Fruit fly (Drosophila melanogaster) whole organism, adult: ENCODE results near the gene Pus10.

Source experiments
- CG11617 ChIP-seq: fragments of 200-800 bp; sonication (Bioruptor generic); optimal IDR thresholded peaks from 2 replicates; lab custom pipeline; 2017; ENCODE audit warnings: mild to moderate bottlenecking, missing biosample characterization, missing genetic modification reagents, missing genetic modification characterization
- CG12768 ChIP-seq: fragments of 200-800 bp; sonication (Bioruptor generic); optimal IDR thresholded peaks from 2 replicates; lab custom pipeline; 2017; ENCODE audit warnings: missing biosample characterization, missing genetic modification characterization, mild to moderate bottlenecking, moderate library complexity, missing genetic modification reagents
- CG14711 ChIP-seq: fragments of 200-800 bp; sonication (Bioruptor generic); optimal IDR thresholded peaks from 2 replicates; lab custom pipeline; 2018; ENCODE audit warnings: missing biosample characterization, mild to moderate bottlenecking, missing genetic modification characterization, moderate library complexity
- CG1620 ChIP-seq: fragments of 200-800 bp; sonication (Bioruptor generic); optimal IDR thresholded peaks from 2 replicates; lab custom pipeline; 2016; ENCODE audit warnings: missing biosample characterization, missing genetic modification characterization
- CG33017 ChIP-seq: fragments of 200-800 bp; sonication (Bioruptor generic); optimal IDR thresholded peaks from 2 replicates; lab custom pipeline; 2018; ENCODE audit warnings: missing biosample characterization, mild to moderate bottlenecking, missing genetic modification characterization, moderate library complexity
- CG5204 ChIP-seq: fragments of 200-800 bp; sonication (Bioruptor generic); optimal IDR thresholded peaks from 2 replicates; lab custom pipeline; 2016; ENCODE audit warnings: missing biosample characterization, missing genetic modification characterization
- CG7045 ChIP-seq: fragments of 200-800 bp; sonication (Bioruptor generic); optimal IDR thresholded peaks from 2 replicates; lab custom pipeline; 2017; ENCODE audit warnings: missing biosample characterization, mild to moderate bottlenecking, missing genetic modification characterization
- CG7101 ChIP-seq: fragments of 200-800 bp; sonication (Bioruptor generic); optimal IDR thresholded peaks from 2 replicates; lab custom pipeline; 2018; ENCODE audit warnings: missing biosample characterization, mild to moderate bottlenecking, missing genetic modification characterization, moderate library complexity
- Clk ChIP-seq: fragments of 200-800 bp; sonication (Bioruptor generic); optimal IDR thresholded peaks from 2 replicates; lab custom pipeline; 2017; ENCODE audit warnings: missing biosample characterization, missing genetic modification characterization
- Crg-1 ChIP-seq: fragments of 200-800 bp; sonication (Bioruptor generic); optimal IDR thresholded peaks from 2 replicates; lab custom pipeline; 2016; ENCODE audit warnings: missing biosample characterization, missing genetic modification characterization
- Hr96 ChIP-seq: fragments of 200-800 bp; sonication (Bioruptor generic); optimal IDR thresholded peaks from 2 replicates; lab custom pipeline; 2016; ENCODE audit warnings: missing biosample characterization, missing genetic modification characterization
- Mnt ChIP-seq: fragments of 200-800 bp; sonication (Bioruptor generic); optimal IDR thresholded peaks from 2 replicates; lab custom pipeline; 2016; ENCODE audit warnings: missing biosample characterization, mild to moderate bottlenecking, missing genetic modification characterization
- bab1 ChIP-seq: fragments of 200-800 bp; sonication (Bioruptor generic); optimal IDR thresholded peaks from 3 replicates; lab custom pipeline; 2019; ENCODE audit warnings: missing biosample characterization, mild to moderate bottlenecking, missing genetic modification characterization, moderate library complexity
- cic ChIP-seq: fragments of 200-800 bp; sonication (Bioruptor generic); optimal IDR thresholded peaks from 2 replicates; lab custom pipeline; 2017; ENCODE audit warnings: missing biosample characterization, mild to moderate bottlenecking, missing genetic modification characterization, moderate library complexity
- cnc ChIP-seq, 2 experiments: fragments of >200 bp; optimal IDR thresholded peaks; 2 replicates each; lab custom pipeline; 2017
- kay ChIP-seq: fragments of 200-800 bp; sonication (Bioruptor generic); peaks from one replicate; lab custom pipeline; 2016; ENCODE audit warnings: missing biosample characterization, missing genetic modification characterization, borderline replicate concordance
- ovo ChIP-seq: fragments of 200-800 bp; sonication (Bioruptor generic); optimal IDR thresholded peaks from 2 replicates; lab custom pipeline; 2016; ENCODE audit warnings: missing biosample characterization, missing genetic modification characterization
- pad ChIP-seq: fragments of 200-800 bp; sonication (Bioruptor generic); optimal IDR thresholded peaks from 3 replicates; lab custom pipeline; 2017; ENCODE audit warnings: missing biosample characterization, missing genetic modification characterization, mild to moderate bottlenecking, moderate library complexity, missing genetic modification reagents
- tj ChIP-seq: fragments of 200-800 bp; sonication (Bioruptor generic); optimal IDR thresholded peaks from 3 replicates; lab custom pipeline; 2017; ENCODE audit warnings: missing biosample characterization, mild to moderate bottlenecking, missing genetic modification characterization, moderate library complexity
- toe ChIP-seq: fragments of 200-800 bp; sonication (Bioruptor generic); optimal IDR thresholded peaks from 2 replicates; lab custom pipeline; 2016; ENCODE audit warnings: missing biosample characterization, missing genetic modification characterization

The Pus10 gene

dm6 chr2L:128977-129941, 25.8 kb downstream of the Pus10 start:
- peak; percentile 88 for TF ChIP-seq kay (GFP tag; lab: Kevin White, UChicago)
- peak; percentile 62 for TF ChIP-seq CG1620 (GFP tag; lab: Kevin White, UChicago)
- TF ChIP-seq cic (GFP tag; lab: Kevin White, UChicago), result peak; percentile 94
- peak; percentile 6 for TF ChIP-seq CG7045 (GFP tag; lab: Kevin White, UChicago)
- TF ChIP-seq CG33017 (tag; lab: Kevin White, UChicago), result peak; percentile 81
- peak; percentile 76 for TF ChIP-seq CG7101 (tag; lab: Kevin White, UChicago)
- peak; percentile 93 for TF ChIP-seq Mnt (GFP tag; lab: Kevin White, UChicago)
- peak; percentile 93 for TF ChIP-seq tj (GFP tag; lab: Kevin White, UChicago)
- peak; percentile 95 for TF ChIP-seq CG12768 (GFP tag; lab: Kevin White, UChicago)
- TF ChIP-seq Clk, result no peak
- no peak for TF ChIP-seq CG5204
- peak; percentile 67 for TF ChIP-seq CG14711
- TF ChIP-seq Hr96 (GFP tag; lab: Kevin White, UChicago), result peak; percentile 84
- peak; percentile 82 for TF ChIP-seq bab1 (GFP tag; lab: Kevin White, UChicago)
- peak; percentile 51 for TF ChIP-seq CG11617 (GFP tag; lab: Kevin White, UChicago)
- peak; percentile 95 for TF ChIP-seq pad (GFP tag; lab: Kevin White, UChicago)
- TF ChIP-seq ovo, result peak; percentile 84
- no peak for TF ChIP-seq cnc (optimal IDR thresholded peaks at IDR 0.05; lab: Kevin White, UChicago)
- peak; percentile 49 for TF ChIP-seq toe (GFP tag; lab: Kevin White, UChicago)
- peak; percentile 38 for TF ChIP-seq Crg-1 (GFP tag; lab: Kevin White, UChicago)

dm6 chr2L:128296-128715, 26.8 kb downstream of the Pus10 start:
- TF ChIP-seq cnc (optimal IDR thresholded peaks at IDR 0.05; lab: Kevin White, UChicago) (no peak), CG14711 (no peak), kay (GFP tag; lab: Kevin White, UChicago) (no peak), cic (GFP tag; lab: Kevin White, UChicago) (no peak), CG7045 (GFP tag; lab: Kevin White, UChicago) (no peak), CG33017 (tag; lab: Kevin White, UChicago) (no peak), Mnt (GFP tag; lab: Kevin White, UChicago) (no peak), tj (GFP tag; lab: Kevin White, UChicago) (no peak), CG7101 (tag; lab: Kevin White, UChicago) (no peak), CG5204 (no peak), ovo (no peak), pad (GFP tag; lab: Kevin White, UChicago) (no peak), toe (GFP tag; lab: Kevin White, UChicago) (no peak), CG11617 (GFP tag; lab: Kevin White, UChicago) (no peak), bab1 (GFP tag; lab: Kevin White, UChicago) (no peak), Clk (no peak)

- TF ChIP-seq kay (GFP tag; lab: Kevin White, UChicago), result peak; percentile 88
- peak; percentile 37 for TF ChIP-seq tj (GFP tag; lab: Kevin White, UChicago)
- TF ChIP-seq toe (GFP tag; lab: Kevin White, UChicago), result peak; percentile 75
- peak; percentile 44 for TF ChIP-seq CG7101 (tag; lab: Kevin White, UChicago)
- peak; percentile 90 for TF ChIP-seq CG12768 (GFP tag; lab: Kevin White, UChicago)
- no peak for TF ChIP-seq Clk
- TF ChIP-seq Mnt (GFP tag; lab: Kevin White, UChicago), result peak; percentile 74
- TF ChIP-seq CG11617 (GFP tag; lab: Kevin White, UChicago), result no peak
- TF ChIP-seq CG7045 (GFP tag; lab: Kevin White, UChicago), result peak; percentile 50
- peak; percentile 64 for TF ChIP-seq cic (GFP tag; lab: Kevin White, UChicago)
- TF ChIP-seq CG1620 (GFP tag; lab: Kevin White, UChicago), result no peak
- TF ChIP-seq Hr96 (GFP tag; lab: Kevin White, UChicago), result peak; percentile 12
- TF ChIP-seq CG33017 (tag; lab: Kevin White, UChicago), result peak; percentile 42
Measured at dm6 chr2L:125364-126252, 29.5 kb downstream of the Pus10 start.

dm6 chr2L:123007-123327, 32.1 kb downstream of the Pus10 start:
- no peak for TF ChIP-seq bab1 (GFP tag; lab: Kevin White, UChicago)
- no peak for TF ChIP-seq Crg-1 (GFP tag; lab: Kevin White, UChicago)
- TF ChIP-seq tj (GFP tag; lab: Kevin White, UChicago), result no peak
- no peak for TF ChIP-seq toe (GFP tag; lab: Kevin White, UChicago)
- no peak for TF ChIP-seq cic (GFP tag; lab: Kevin White, UChicago)
- TF ChIP-seq kay (GFP tag; lab: Kevin White, UChicago), result peak; percentile 66
